Worm (Caenorhabditis elegans) whole organism, L1 larva: Measurements from ENCODE around the gene pup-2.

ENCODE experiments used
- C16A3.4 ChIP-seq: fragments of 150-350 bp; optimal IDR thresholded peaks from 2 replicates; lab custom pipeline; 2014; ENCODE audit warnings: missing biosample characterization, missing genetic modification characterization
- F16B12.6 ChIP-seq: fragments of 150-350 bp; optimal IDR thresholded peaks from 2 replicates; lab custom pipeline; 2014; ENCODE audit warnings: missing biosample characterization, missing genetic modification characterization
- alr-1 ChIP-seq: fragments of 200-800 bp; sonication (Bioruptor generic); optimal IDR thresholded peaks from 2 replicates; lab custom pipeline; 2018; ENCODE audit warnings: borderline replicate concordance, mild to moderate bottlenecking, missing genetic modification characterization, missing compliant biosample characterization
- ama-1 ChIP-seq: fragments of 150-350 bp; optimal IDR thresholded peaks from 2 replicates; lab custom pipeline; 2014
- blmp-1 ChIP-seq: fragments of 150-350 bp; optimal IDR thresholded peaks from 2 replicates; lab custom pipeline; 2014; ENCODE audit warnings: missing biosample characterization, missing genetic modification characterization
- ceh-8 ChIP-seq: fragments of 200-800 bp; sonication (Bioruptor generic); optimal IDR thresholded peaks from 2 replicates; lab custom pipeline; 2018; ENCODE audit warnings: mild to moderate bottlenecking, missing genetic modification characterization, moderate library complexity, missing compliant biosample characterization
- ceh-82 ChIP-seq, 3 experiments: fragments of 150-350 bp in 1 of 3; sonication (generic microtip) in 2 of 3; optimal IDR thresholded peaks; 2 replicates each; lab custom pipeline; 2014 to 2017; ENCODE audit warnings: missing biosample characterization in 3 of 3, missing genetic modification characterization in 3 of 3
- ceh-90 ChIP-seq: sonication (generic microtip); optimal IDR thresholded peaks from 2 replicates; lab custom pipeline; 2016; ENCODE audit warnings: missing genetic modification characterization, missing compliant biosample characterization
- dpl-1 ChIP-seq, 3 experiments: fragments of 150-350 bp in 2 of 3; sonication (generic microtip) in 1 of 3; optimal IDR thresholded peaks; 2 replicates each; lab custom pipeline; 2014 to 2017; ENCODE audit warnings: missing biosample characterization in 3 of 3, missing genetic modification characterization in 3 of 3, missing genetic modification reagents in 3 of 3
- efl-1 ChIP-seq, 4 experiments: fragments of 150-350 bp; optimal IDR thresholded peaks in 3 of 4; peaks in 1 of 4; 1 replicate in 1 of 4; 2 replicates in 3 of 4; lab custom pipeline; 2014; ENCODE audit warnings: missing biosample characterization in 2 of 4, missing genetic modification characterization in 2 of 4, missing genetic modification reagents in 2 of 4
- efl-3 ChIP-seq: fragments of 200-800 bp; sonication (Bioruptor generic); optimal IDR thresholded peaks from 2 replicates; lab custom pipeline; 2018; ENCODE audit warnings: mild to moderate bottlenecking, missing genetic modification characterization, missing compliant biosample characterization
- egl-13 ChIP-seq: sonication (generic microtip); optimal IDR thresholded peaks from 2 replicates; lab custom pipeline; 2016; ENCODE audit warnings: missing genotype, missing genetic modification reagents, missing genetic modification characterization, missing compliant biosample characterization
- egl-27 ChIP-seq, 2 experiments: fragments of 150-350 bp in 1 of 2; sonication (generic microtip); optimal IDR thresholded peaks; 3 replicates each; lab custom pipeline; 2017 to 2018; ENCODE audit warnings: missing biosample characterization in 2 of 2, missing genetic modification characterization in 2 of 2, missing genetic modification reagents in 2 of 2
- elt-2 ChIP-seq: sonication (generic microtip); optimal IDR thresholded peaks from 2 replicates; lab custom pipeline; 2016; ENCODE audit warnings: missing genetic modification characterization, mild to moderate bottlenecking, inconsistent platforms, missing compliant biosample characterization, missing genetic modification reagents
- elt-3 ChIP-seq, 6 experiments: fragments of 150-350 bp in 1 of 6; sonication (generic microtip); optimal IDR thresholded peaks; 2 replicates each; lab custom pipeline; 2017 to 2018; ENCODE audit warnings: missing biosample characterization in 6 of 6, missing genetic modification characterization in 6 of 6, inconsistent platforms in 1 of 6
- fkh-4 ChIP-seq: sonication (generic microtip); optimal IDR thresholded peaks from 2 replicates; lab custom pipeline; 2016; ENCODE audit warnings: missing compliant biosample characterization, missing genetic modification characterization, borderline replicate concordance
- hlh-17 ChIP-seq: fragments of 200-800 bp; sonication (Bioruptor generic); optimal IDR thresholded peaks from 2 replicates; lab custom pipeline; 2018; ENCODE audit warnings: missing genetic modification characterization, mild to moderate bottlenecking, missing compliant biosample characterization, moderate library complexity, borderline replicate concordance
- hlh-4 ChIP-seq: sonication (generic microtip); optimal IDR thresholded peaks from 2 replicates; lab custom pipeline; 2016; ENCODE audit warnings: mild to moderate bottlenecking, missing genetic modification characterization, missing compliant biosample characterization
- hpl-2 ChIP-seq: fragments of 150-350 bp; optimal IDR thresholded peaks from 2 replicates; lab custom pipeline; 2014; ENCODE audit warnings: missing biosample characterization, missing genetic modification reagents, missing genetic modification characterization
- lin-14 ChIP-seq: fragments of 200-800 bp; sonication (Bioruptor generic); optimal IDR thresholded peaks from 2 replicates; lab custom pipeline; 2018; ENCODE audit warnings: mild to moderate bottlenecking, missing genetic modification characterization, moderate library complexity, missing compliant biosample characterization
- lin-15B ChIP-seq: fragments of 150-350 bp; sonication (generic microtip); optimal IDR thresholded peaks from 3 replicates; lab custom pipeline; 2014; ENCODE audit warnings: missing biosample characterization, missing genetic modification characterization
- lin-35 ChIP-seq, 2 experiments: fragments of 150-350 bp; optimal IDR thresholded peaks; 2 replicates each; lab custom pipeline; 2014; ENCODE audit warnings: missing biosample characterization in 2 of 2, missing genetic modification characterization in 2 of 2, missing genetic modification reagents in 2 of 2
- lsy-2 ChIP-seq, 2 experiments: fragments of 150-350 bp; optimal IDR thresholded peaks; 2 replicates each; lab custom pipeline; 2014; ENCODE audit warnings: missing biosample characterization in 2 of 2, missing genetic modification characterization in 2 of 2
- nhr-19 ChIP-seq: fragments of 200-800 bp; sonication (Bioruptor generic); conservative IDR thresholded peaks from 2 replicates; pipeline ENCODE4 v1.3.6; 2022; ENCODE audit warnings: missing genetic modification characterization, missing compliant biosample characterization
- nhr-28 ChIP-seq: fragments of 150-350 bp; optimal IDR thresholded peaks from 2 replicates; lab custom pipeline; 2014; ENCODE audit warnings: missing biosample characterization, missing genetic modification characterization
- nhr-71 ChIP-seq: sonication (generic microtip); optimal IDR thresholded peaks from 2 replicates; lab custom pipeline; 2016; ENCODE audit warnings: mild to moderate bottlenecking, missing genetic modification characterization, moderate library complexity, missing compliant biosample characterization
- nhr-84 ChIP-seq: sonication (generic microtip); optimal IDR thresholded peaks from 2 replicates; lab custom pipeline; 2017; ENCODE audit warnings: missing biosample characterization, missing genetic modification characterization
- nhr-85 ChIP-seq: sonication (generic microtip); peaks from one replicate; lab custom pipeline; 2016; ENCODE audit warnings: missing genetic modification characterization, inconsistent platforms, missing compliant biosample characterization
- nhr-90 ChIP-seq: sonication (generic microtip); optimal IDR thresholded peaks from 2 replicates; lab custom pipeline; 2016; ENCODE audit warnings: mild to moderate bottlenecking, missing genetic modification characterization, missing compliant biosample characterization; ENCODE audit not compliant: poor library complexity
- pag-3 ChIP-seq: sonication (generic microtip); optimal IDR thresholded peaks from 2 replicates; lab custom pipeline; 2017; ENCODE audit warnings: missing genetic modification characterization, mild to moderate bottlenecking, missing compliant biosample characterization, antibody characterized with exemption, borderline replicate concordance; ENCODE audit not compliant: insufficient read depth
- pax-3 ChIP-seq: fragments of 200-800 bp; sonication (Bioruptor generic); optimal IDR thresholded peaks from 2 replicates; lab custom pipeline; 2018; ENCODE audit warnings: mild to moderate bottlenecking, missing genetic modification characterization, moderate library complexity, missing compliant biosample characterization
- skn-1 ChIP-seq: fragments of 150-350 bp; optimal IDR thresholded peaks from 2 replicates; lab custom pipeline; 2014; ENCODE audit warnings: missing biosample characterization, missing genetic modification characterization
- snu-23 ChIP-seq: sonication (generic microtip); optimal IDR thresholded peaks from 2 replicates; lab custom pipeline; 2016; ENCODE audit warnings: missing genetic modification characterization, missing compliant biosample characterization
- sox-4 ChIP-seq: sonication (generic microtip); optimal IDR thresholded peaks from 2 replicates; lab custom pipeline; 2016; ENCODE audit warnings: missing genetic modification characterization, missing compliant biosample characterization
- swsn-7 ChIP-seq: sonication (generic microtip); optimal IDR thresholded peaks from 2 replicates; lab custom pipeline; 2016; ENCODE audit warnings: missing genetic modification characterization, missing compliant biosample characterization
- tbx-2 ChIP-seq: sonication (generic microtip); optimal IDR thresholded peaks from 2 replicates; lab custom pipeline; 2016; ENCODE audit warnings: missing genetic modification characterization, missing compliant biosample characterization
- tlp-1 ChIP-seq: fragments of 150-350 bp; optimal IDR thresholded peaks from 2 replicates; lab custom pipeline; 2014; ENCODE audit warnings: missing biosample characterization, missing genetic modification characterization
- unc-86 ChIP-seq: sonication (generic microtip); optimal IDR thresholded peaks from 2 replicates; lab custom pipeline; 2016; ENCODE audit warnings: missing genetic modification characterization, missing compliant biosample characterization
- unc-98 ChIP-seq: fragments of 200-800 bp; sonication (Bioruptor generic); IDR thresholded peaks from 2 replicates; pipeline ENCODE4 v1.3.6; 2022; ENCODE audit warnings: missing genetic modification characterization, missing compliant biosample characterization
- vab-15 ChIP-seq: sonication (generic microtip); optimal IDR thresholded peaks from 2 replicates; lab custom pipeline; 2017; ENCODE audit warnings: missing genotype, mild to moderate bottlenecking, missing genetic modification characterization, missing compliant biosample characterization
- zag-1 ChIP-seq: fragments of 150-350 bp; optimal IDR thresholded peaks from 2 replicates; lab custom pipeline; 2014; ENCODE audit warnings: missing biosample characterization, missing genetic modification characterization
- zip-4 ChIP-seq: fragments of 200-800 bp; sonication (Bioruptor generic); optimal IDR thresholded peaks from 2 replicates; lab custom pipeline; 2018; ENCODE audit warnings: mild to moderate bottlenecking, missing genetic modification characterization, moderate library complexity, missing compliant biosample characterization

pup-2 gene

DNA sequence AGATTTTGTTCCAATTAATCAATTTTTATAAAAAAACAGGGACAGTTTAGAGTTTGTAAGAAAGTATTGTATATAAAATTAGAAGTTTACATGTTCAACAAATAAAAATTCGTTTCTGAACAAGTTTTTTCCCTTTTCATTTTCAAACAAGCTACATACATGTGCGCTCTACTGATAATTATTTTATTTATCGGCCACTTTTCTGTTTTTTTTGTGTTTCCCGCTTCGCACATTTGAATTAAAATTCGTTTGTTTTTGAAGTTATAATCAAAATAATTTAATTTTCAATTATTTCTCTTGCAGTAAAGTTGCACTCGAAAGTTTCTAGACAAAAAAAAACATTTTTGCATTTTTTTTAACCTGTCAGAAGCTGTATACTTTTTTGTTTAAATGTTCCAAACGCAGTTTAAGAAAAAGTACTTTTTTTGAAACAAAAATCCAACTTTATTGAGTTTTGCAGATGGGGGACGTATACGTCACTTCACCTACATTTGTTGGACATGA lies 5.0 kb downstream of the pup-2 start, which contains the start of gene hira-1:
TSS of gene hira-1 (plus strand) at position 454 of the 504 bp plus-strand sequence.
- no peak for TF ChIP-seq tbx-2
- TF ChIP-seq swsn-7 (tag; lab: Kevin White, UChicago) = no peak
- peak; percentile 43 for TF ChIP-seq blmp-1 (tag; lab: Kevin White, UChicago)
- peak; percentile 70 to 77 for TF ChIP-seq efl-1 (optimal IDR thresholded peaks at IDR 0.05; lab: Kevin White, UChicago)
- peak; percentile 77 to 97 for TF ChIP-seq efl-1 (GFP tag; optimal IDR thresholded peaks at IDR 0.05 in 1 of 2; lab: Kevin White, UChicago)
- no peak for TF ChIP-seq egl-13
- peak; percentile 31 to 71 for TF ChIP-seq lsy-2 (tag; optimal IDR thresholded peaks at IDR 0.05; lab: Kevin White, UChicago)
- peak; percentile 21 for TF ChIP-seq lin-14
- no peak for TF ChIP-seq nhr-84 (tag; lab: Kevin White, UChicago)
- peak; percentile 12 for TF ChIP-seq vab-15
- TF ChIP-seq nhr-71 = no peak
- TF ChIP-seq zip-4 (GFP tag; lab: Kevin White, UChicago) = no peak
- peak; percentile 62 to 82 (median 63) for TF ChIP-seq dpl-1 (GFP tag; optimal IDR thresholded peaks at IDR 0.05; lab: Kevin White, UChicago)
- TF ChIP-seq ceh-82 (tag; optimal IDR thresholded peaks at IDR 0.05; lab: Kevin White, UChicago) = no peak
- peak; percentile 62 for TF ChIP-seq lin-15B (tag; lab: Kevin White, UChicago)
- TF ChIP-seq C16A3.4 (tag; lab: Kevin White, UChicago) = peak; percentile 49
- TF ChIP-seq hpl-2 = no peak
- TF ChIP-seq zag-1 (tag; lab: Kevin White, UChicago) = no peak
- TF ChIP-seq lin-35 (GFP tag; optimal IDR thresholded peaks at IDR 0.05; lab: Kevin White, UChicago) = peak; percentile 76 to 82
- TF ChIP-seq efl-3 (GFP tag; lab: Kevin White, UChicago) = no peak
- peak; percentile 16 for TF ChIP-seq snu-23 (GFP tag; lab: Kevin White, UChicago)

DNA sequence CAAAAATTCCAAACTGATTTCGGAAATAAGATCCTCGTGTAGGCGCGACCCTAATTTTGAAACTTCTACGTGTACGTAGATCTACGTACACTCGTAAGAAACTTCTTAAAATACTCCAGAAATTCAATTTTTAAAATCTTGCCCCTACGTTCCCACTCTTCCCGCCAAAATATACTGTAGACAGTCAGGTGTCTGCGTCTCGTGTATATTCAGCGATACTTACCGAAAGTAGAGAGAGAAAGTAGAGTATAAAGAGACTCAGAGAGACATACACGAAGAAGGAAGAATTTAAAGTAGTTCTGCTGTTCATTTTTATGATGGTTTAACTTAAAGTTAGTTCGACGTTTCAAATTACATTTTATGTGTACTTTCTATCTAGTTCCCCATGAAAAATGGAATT lies 7.5 kb downstream of the pup-2 start:
- TF ChIP-seq hlh-17 (GFP tag; lab: Kevin White, UChicago) = no peak
- no peak for TF ChIP-seq ama-1
- no peak for TF ChIP-seq hlh-4 (tag; lab: Kevin White, UChicago)
- TF ChIP-seq alr-1 (tag; lab: Kevin White, UChicago) = no peak
- TF ChIP-seq lin-35 (GFP tag; optimal IDR thresholded peaks at IDR 0.05; lab: Kevin White, UChicago) = peak in 1 of 2 experiments; percentile 53
- TF ChIP-seq lsy-2 (tag; optimal IDR thresholded peaks at IDR 0.05; lab: Kevin White, UChicago) = peak in 1 of 2 experiments; percentile 54
- TF ChIP-seq C16A3.4 (tag; lab: Kevin White, UChicago) = no peak
- no peak for TF ChIP-seq pag-3 (tag; lab: Kevin White, UChicago)
- peak; percentile 26 to 46 (median 27) for TF ChIP-seq dpl-1 (GFP tag; optimal IDR thresholded peaks at IDR 0.05; lab: Kevin White, UChicago)
- TF ChIP-seq blmp-1 (tag; lab: Kevin White, UChicago) = peak; percentile 53
- no peak for TF ChIP-seq lin-15B (tag; lab: Kevin White, UChicago)
- peak; percentile 12 to 16 for TF ChIP-seq efl-1 (optimal IDR thresholded peaks at IDR 0.05; lab: Kevin White, UChicago)
- peak in 1 of 2 experiments; percentile 7 for TF ChIP-seq efl-1 (GFP tag; optimal IDR thresholded peaks at IDR 0.05 in 1 of 2; lab: Kevin White, UChicago)
- no peak for TF ChIP-seq nhr-28
- TF ChIP-seq elt-2 (tag; lab: Kevin White, UChicago) = no peak
- no peak for TF ChIP-seq skn-1 (tag; lab: Kevin White, UChicago)
- no peak for TF ChIP-seq tbx-2
- TF ChIP-seq fkh-4 = no peak

DNA sequence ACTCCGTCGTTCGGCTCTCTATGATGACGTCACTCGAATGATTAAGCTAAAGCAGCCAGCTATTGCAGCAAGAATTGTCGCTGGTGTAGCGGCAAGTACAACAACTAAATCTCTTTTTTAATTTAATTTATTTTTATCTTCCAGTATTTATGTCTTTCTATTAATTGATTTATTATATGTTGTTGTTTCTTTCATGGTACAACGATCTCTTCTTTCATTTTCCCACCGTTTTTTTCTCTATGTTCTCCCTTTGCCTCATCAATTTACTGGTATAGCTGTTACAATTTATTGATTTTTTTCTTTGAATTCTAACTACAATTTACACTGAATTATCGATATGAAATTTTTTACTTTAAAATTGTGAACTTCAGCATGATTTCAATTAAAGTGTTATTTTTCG lies 10.0 kb downstream of the pup-2 start, which contains the start of gene moc-6:
TSS of gene moc-6 (plus strand) at position 301 of the 400 bp plus-strand sequence.
- TF ChIP-seq nhr-19 (GFP tag; lab: Robert Waterston, UW) = no peak
- no peak for TF ChIP-seq unc-86
- no peak for TF ChIP-seq efl-1 (optimal IDR thresholded peaks at IDR 0.05; lab: Kevin White, UChicago)
- peak in 1 of 2 experiments; percentile 66 for TF ChIP-seq efl-1 (GFP tag; optimal IDR thresholded peaks at IDR 0.05 in 1 of 2; lab: Kevin White, UChicago)
- TF ChIP-seq sox-4 (tag; lab: Kevin White, UChicago) = no peak
- no peak for TF ChIP-seq ceh-8 (GFP tag; lab: Kevin White, UChicago)
- TF ChIP-seq nhr-90 (tag; lab: Kevin White, UChicago) = no peak
- no peak for TF ChIP-seq pax-3 (tag; lab: Kevin White, UChicago)
- TF ChIP-seq elt-3 (tag; optimal IDR thresholded peaks at IDR 0.05; lab: Kevin White, UChicago) = peak in 1 of 6 experiments; percentile 10
- no peak for TF ChIP-seq unc-98
- TF ChIP-seq tlp-1 (tag; lab: Kevin White, UChicago) = no peak
- no peak for TF ChIP-seq lin-14
- TF ChIP-seq nhr-85 (tag; lab: Kevin White, UChicago) = peak; percentile 26
- TF ChIP-seq F16B12.6 = no peak
- TF ChIP-seq egl-27 (tag; optimal IDR thresholded peaks at IDR 0.05; lab: Kevin White, UChicago) = no peak
- TF ChIP-seq ceh-90 = no peak
- TF ChIP-seq nhr-84 (tag; lab: Kevin White, UChicago) = no peak
